Worm (Caenorhabditis elegans) whole organism, young adult: Measurements from ENCODE around the gene skr-14.

ENCODE experiments used
- F10E7.11 ChIP-seq: sonication (generic microtip); optimal IDR thresholded peaks from 2 replicates; lab custom pipeline; 2017; ENCODE audit warnings: mild to moderate bottlenecking, missing genetic modification characterization, moderate library complexity, missing compliant biosample characterization
- F22D6.2 ChIP-seq: sonication (generic microtip); optimal IDR thresholded peaks from 2 replicates; lab custom pipeline; 2016; ENCODE audit warnings: mild to moderate bottlenecking, missing genetic modification characterization, missing compliant biosample characterization
- K12H6.12 ChIP-seq: fragments of 200-800 bp; sonication (Bioruptor generic); optimal IDR thresholded peaks from 2 replicates; lab custom pipeline; 2018; ENCODE audit warnings: mild to moderate bottlenecking, missing genetic modification characterization, missing compliant biosample characterization
- Y53F4B.3 ChIP-seq: fragments of 200-800 bp; sonication (Bioruptor generic); IDR thresholded peaks from 2 replicates; pipeline ENCODE4 v1.3.6; 2022; ENCODE audit warnings: missing genetic modification reagents, missing genetic modification characterization, missing compliant biosample characterization
- Y53G8AR.9 ChIP-seq: fragments of 200-800 bp; sonication (Bioruptor generic); conservative IDR thresholded peaks from 2 replicates; pipeline ENCODE4 v1.3.6; 2022; ENCODE audit warnings: missing genetic modification reagents, missing genetic modification characterization, missing compliant biosample characterization
- Y67H2A.10 ChIP-seq: fragments of 200-800 bp; sonication (Bioruptor generic); conservative IDR thresholded peaks from 2 replicates; pipeline ENCODE4 v1.3.6; 2022; ENCODE audit warnings: missing genetic modification reagents, missing genetic modification characterization, missing compliant biosample characterization
- ama-1 ChIP-seq, 3 experiments: fragments of 150-350 bp in 1 of 3; sonication (generic microtip) in 2 of 3; optimal IDR thresholded peaks; 2 replicates each; lab custom pipeline; 2014 to 2018; ENCODE audit warnings: missing biosample characterization in 2 of 3, missing genetic modification characterization in 2 of 3, missing genetic modification reagents in 2 of 3
- attf-6 ChIP-seq: fragments of 200-800 bp; sonication (Bioruptor generic); IDR thresholded peaks from 2 replicates; pipeline ENCODE4 v1.3.6; 2022; ENCODE audit warnings: missing genetic modification reagents, missing genetic modification characterization, missing compliant biosample characterization
- cebp-1 ChIP-seq, 2 experiments: fragments of 200-800 bp in 1 of 2; sonication (Bioruptor generic) in 1 of 2; sonication (generic microtip) in 1 of 2; IDR thresholded peaks in 1 of 2; optimal IDR thresholded peaks in 1 of 2; 2 replicates each; pipeline versions ENCODE4 v1.3.6 to Lab custom; 2017 to 2022; ENCODE audit warnings: missing compliant biosample characterization in 2 of 2, missing genetic modification characterization in 2 of 2, mild to moderate bottlenecking in 1 of 2, missing genetic modification reagents in 1 of 2, moderate library complexity in 1 of 2
- cebp-2 ChIP-seq: fragments of 200-800 bp; sonication (Bioruptor generic); IDR thresholded peaks from 2 replicates; pipeline ENCODE4 v1.3.6; 2022; ENCODE audit warnings: missing genetic modification characterization, missing compliant biosample characterization
- ceh-79 ChIP-seq: sonication (generic microtip); optimal IDR thresholded peaks from 2 replicates; lab custom pipeline; 2017; ENCODE audit warnings: mild to moderate bottlenecking, missing genetic modification characterization, missing compliant biosample characterization
- ceh-91 ChIP-seq: fragments of 200-800 bp; sonication (Bioruptor generic); IDR thresholded peaks from 2 replicates; pipeline ENCODE4 v1.3.6; 2022; ENCODE audit warnings: missing genetic modification reagents, missing genetic modification characterization, missing compliant biosample characterization
- hlh-26 ChIP-seq: fragments of 200-800 bp; sonication (Bioruptor generic); conservative IDR thresholded peaks from 2 replicates; pipeline ENCODE4 v1.3.6; 2022; ENCODE audit warnings: missing genetic modification reagents, missing genetic modification characterization, missing compliant biosample characterization
- hmg-1.2 ChIP-seq: fragments of 200-800 bp; sonication (Bioruptor generic); IDR thresholded peaks from 2 replicates; pipeline ENCODE4 v1.3.6; 2022; ENCODE audit warnings: missing genetic modification reagents, missing genetic modification characterization, missing compliant biosample characterization
- let-526 ChIP-seq: fragments of 200-800 bp; sonication (Bioruptor generic); IDR thresholded peaks from 2 replicates; pipeline ENCODE4 v1.3.6; 2022; ENCODE audit warnings: missing genetic modification reagents, missing genetic modification characterization, missing compliant biosample characterization
- lin-26 ChIP-seq: fragments of 200-800 bp; sonication (Bioruptor generic); IDR thresholded peaks from 2 replicates; pipeline ENCODE4 v1.3.6; 2022; ENCODE audit warnings: missing genetic modification reagents, missing genetic modification characterization, missing compliant biosample characterization
- lin-40 ChIP-seq: sonication (generic microtip); optimal IDR thresholded peaks from 2 replicates; lab custom pipeline; 2016; ENCODE audit warnings: missing genetic modification characterization, mild to moderate bottlenecking, missing compliant biosample characterization, missing genotype, missing genetic modification reagents
- madf-10 ChIP-seq: sonication (generic microtip); optimal IDR thresholded peaks from 2 replicates; lab custom pipeline; 2016; ENCODE audit warnings: mild to moderate bottlenecking, missing genetic modification characterization, missing compliant biosample characterization
- nfya-1 ChIP-seq: sonication (generic microtip); optimal IDR thresholded peaks from 2 replicates; lab custom pipeline; 2017; ENCODE audit warnings: antibody characterized with exemption, missing compliant biosample characterization, missing genetic modification characterization, borderline replicate concordance; ENCODE audit not compliant: insufficient read depth
- nfya-2 ChIP-seq: fragments of 200-800 bp; sonication (Bioruptor generic); IDR thresholded peaks from 2 replicates; pipeline ENCODE4 v1.3.6; 2022; ENCODE audit warnings: missing genetic modification reagents, missing genetic modification characterization, missing compliant biosample characterization
- nfyb-1 ChIP-seq: fragments of 200-800 bp; sonication (Bioruptor generic); IDR thresholded peaks from 2 replicates; pipeline ENCODE4 v1.3.6; 2022; ENCODE audit warnings: missing genetic modification reagents, missing genetic modification characterization, missing compliant biosample characterization
- nhr-80 ChIP-seq: sonication (generic microtip); optimal IDR thresholded peaks from 2 replicates; lab custom pipeline; 2016; ENCODE audit warnings: missing genetic modification characterization, missing compliant biosample characterization
- nhr-90 ChIP-seq: sonication (generic microtip); optimal IDR thresholded peaks from 2 replicates; lab custom pipeline; 2016; ENCODE audit warnings: missing genotype, mild to moderate bottlenecking, missing genetic modification characterization, missing compliant biosample characterization
- rec-8 ChIP-seq, 2 experiments: sonication (generic microtip); optimal IDR thresholded peaks; 2 replicates each; lab custom pipeline; 2016; ENCODE audit warnings: mild to moderate bottlenecking in 2 of 2, missing genetic modification characterization in 2 of 2, missing genetic modification reagents in 2 of 2, missing genotype in 2 of 2, missing biosample characterization in 1 of 2, missing compliant biosample characterization in 1 of 2, moderate library complexity in 1 of 2
- repo-1 ChIP-seq: sonication (generic microtip); optimal IDR thresholded peaks from 2 replicates; lab custom pipeline; 2017; ENCODE audit warnings: mild to moderate bottlenecking, missing genetic modification characterization, missing compliant biosample characterization
- sdz-38 ChIP-seq: sonication (generic microtip); optimal IDR thresholded peaks from 2 replicates; lab custom pipeline; 2016; ENCODE audit warnings: missing genotype, missing genetic modification characterization, missing compliant biosample characterization
- sea-2 ChIP-seq: fragments of 200-800 bp; sonication (Bioruptor generic); IDR thresholded peaks from 2 replicates; pipeline ENCODE4 v1.3.6; 2022; ENCODE audit warnings: missing genetic modification characterization, missing compliant biosample characterization
- snpc-3.4 ChIP-seq: sonication (generic microtip); optimal IDR thresholded peaks from 2 replicates; lab custom pipeline; 2017; ENCODE audit warnings: missing genetic modification characterization, mild to moderate bottlenecking, missing compliant biosample characterization, antibody characterized with exemption, moderate library complexity, missing genotype, missing genetic modification reagents
- zfh-2 ChIP-seq: fragments of 200-800 bp; sonication (Bioruptor generic); conservative IDR thresholded peaks from 2 replicates; pipeline ENCODE4 v1.3.6; 2022; ENCODE audit warnings: missing genetic modification reagents, missing genetic modification characterization, missing compliant biosample characterization
- ztf-28 ChIP-seq: fragments of 200-800 bp; sonication (Bioruptor generic); IDR thresholded peaks from 2 replicates; pipeline ENCODE4 v1.3.6; 2022; ENCODE audit warnings: missing genetic modification reagents, missing genetic modification characterization, missing compliant biosample characterization
- ztf-6 ChIP-seq: fragments of 200-800 bp; sonication (Bioruptor generic); IDR thresholded peaks from 2 replicates; pipeline ENCODE4 v1.3.6; 2022; ENCODE audit warnings: missing genetic modification reagents, missing genetic modification characterization, missing compliant biosample characterization

Gene skr-14

ce11 chrV:4428202-4428601 lies 6.8 kb upstream of the skr-14 start, which contains the start of gene Y47D7A.11:
Gene Y47D7A.11 (minus strand): TSS chrV:4428302.
- TF ChIP-seq Y67H2A.10 (GFP tag; lab: Robert Waterston, UW) = no peak
- no peak for TF ChIP-seq cebp-2

DNA sequence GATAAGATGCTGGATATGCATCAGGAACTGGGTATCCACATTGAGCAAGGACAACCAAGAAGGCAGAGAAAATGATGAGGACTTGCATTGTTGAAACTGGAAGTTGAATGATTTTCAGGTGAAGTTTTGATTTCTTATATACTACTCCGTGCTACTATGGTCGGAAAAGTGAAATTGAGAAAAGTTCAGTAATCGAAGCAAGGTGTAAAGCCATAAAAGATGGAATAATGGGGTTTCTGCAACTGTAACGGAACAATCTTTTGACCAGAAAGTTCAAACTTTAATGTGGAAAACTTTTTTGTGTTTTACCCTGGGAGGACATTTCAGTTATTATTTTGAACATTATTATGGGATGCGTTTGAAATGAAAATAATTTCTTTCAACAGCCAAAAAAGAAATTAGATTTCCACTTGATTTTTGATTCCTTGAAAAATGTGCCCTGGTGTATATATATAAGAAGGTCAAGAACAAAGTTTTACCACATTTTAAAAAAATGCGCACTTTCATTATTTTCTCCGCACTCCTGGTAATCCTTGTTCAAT lies 2.6 kb upstream of the skr-14 start, which contains the start of the genes Y47D7A.9 and Y47D7A.19:
Gene Y47D7A.9, minus strand, starts transcription at position 101 of the 542 bp plus-strand sequence.
Gene Y47D7A.19, plus strand, starts transcription at position 492 of the 542 bp plus-strand sequence.
- TF ChIP-seq let-526 (GFP tag; lab: Robert Waterston, UW) = no peak
- TF ChIP-seq attf-6 (GFP tag; lab: Robert Waterston, UW) = no peak
- no peak for TF ChIP-seq zfh-2

DNA sequence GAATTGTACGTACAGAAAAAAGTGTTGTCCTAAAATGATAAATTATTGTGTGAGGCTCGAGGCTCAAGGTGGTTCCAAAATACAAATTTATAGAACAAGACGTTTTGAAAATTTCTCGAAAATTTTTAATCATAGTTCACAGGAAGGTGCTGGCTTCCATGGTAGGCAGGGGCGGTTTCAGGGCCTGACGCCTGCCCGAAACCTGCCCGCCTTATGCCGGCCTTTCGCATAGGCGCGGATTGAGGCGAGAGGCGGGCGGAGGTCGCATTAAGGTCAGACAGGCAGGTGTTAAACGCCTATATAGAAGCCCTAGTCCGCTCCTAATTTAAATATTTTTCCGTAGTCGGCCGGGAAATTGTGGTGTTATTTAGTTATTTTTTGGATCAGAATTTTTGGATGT lies 1.7 kb upstream of the skr-14 start:
- TF ChIP-seq zfh-2 (peak; percentile 70), F22D6.2 (tag; lab: Kevin White, UChicago) (no peak), Y53G8AR.9 (GFP tag; lab: Robert Waterston, UW) (no peak), ztf-28 (GFP tag; lab: Robert Waterston, UW) (no peak), lin-26 (GFP tag; lab: Robert Waterston, UW) (peak; percentile 35; the same call in 1 of the 2 replicates), K12H6.12 (tag; lab: Kevin White, UChicago) (no peak)
- TF ChIP-seq, all 124 proteins: peak for 2

DNA sequence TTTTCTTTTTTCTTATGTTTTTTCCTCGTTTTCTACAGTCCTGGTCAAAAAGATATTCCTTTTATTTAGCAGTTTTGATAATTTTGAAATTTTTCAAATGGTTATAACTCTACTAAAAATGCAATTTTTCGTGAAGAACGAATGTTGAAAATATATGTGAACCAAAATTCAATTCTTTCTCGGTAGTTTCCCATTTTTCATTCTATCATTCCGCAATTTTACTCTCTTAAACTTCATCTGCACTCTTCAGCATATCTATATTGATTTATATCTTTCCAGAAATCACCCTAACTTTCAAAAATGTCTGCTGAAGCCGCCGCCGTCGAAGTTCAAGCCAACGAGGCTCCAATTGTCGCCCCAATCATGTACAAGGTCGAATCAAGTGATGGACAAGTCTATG lies 752 bp upstream of the skr-14 start, which contains the start of gene skr-7:
Gene skr-7, plus strand, starts transcription at position 301 of the 400 bp plus-strand sequence.
- TF ChIP-seq madf-10 (no peak), nhr-90 (tag; lab: Kevin White, UChicago) (no peak), ztf-28 (GFP tag; lab: Robert Waterston, UW) (no peak), F10E7.11 (tag; lab: Kevin White, UChicago) (no peak), snpc-3.4 (tag; lab: Kevin White, UChicago) (no peak), hmg-1.2 (GFP tag; lab: Robert Waterston, UW) (no peak), sdz-38 (tag; lab: Kevin White, UChicago) (no peak), Y53F4B.3 (GFP tag; lab: Robert Waterston, UW) (no peak), ama-1 (optimal IDR thresholded peaks at IDR 0.05; lab: Kevin White, UChicago) (no peak), ama-1 (GFP tag; optimal IDR thresholded peaks at IDR 0.05; lab: Kevin White, UChicago) (no peak), nfya-2 (no peak), ceh-91 (GFP tag; lab: Robert Waterston, UW) (no peak), nhr-80 (tag; lab: Kevin White, UChicago) (no peak), sea-2 (GFP tag; lab: Robert Waterston, UW) (no peak), nfyb-1 (no peak), nfya-1 (tag; lab: Kevin White, UChicago) (no peak), hlh-26 (GFP tag; lab: Robert Waterston, UW) (no peak), rec-8 (tag; optimal IDR thresholded peaks at IDR 0.05; lab: Kevin White, UChicago) (no peak), attf-6 (GFP tag; lab: Robert Waterston, UW) (no peak), lin-40 (tag; lab: Kevin White, UChicago) (no peak)

ce11 chrV:4419767-4420322 lies 1.5 kb downstream of the skr-14 start, which contains the start of the genes Y47D7A.7 and Y47D7A.2:
Gene Y47D7A.7 (minus strand): TSS chrV:4419867.
Gene Y47D7A.2 (plus strand): TSS chrV:4420272.
- no peak for TF ChIP-seq attf-6 (GFP tag; lab: Robert Waterston, UW)
- no peak for TF ChIP-seq F22D6.2 (tag; lab: Kevin White, UChicago)
- no peak for TF ChIP-seq cebp-1 (GFP tag; IDR thresholded peaks at IDR 0.05; lab: Robert Waterston, UW)
- no peak for TF ChIP-seq cebp-1 (tag; optimal IDR thresholded peaks at IDR 0.05; lab: Kevin White, UChicago)
- no peak for TF ChIP-seq ztf-6
- TF ChIP-seq ceh-79 (tag; lab: Kevin White, UChicago) = no peak
- no peak for TF ChIP-seq repo-1 (tag; lab: Kevin White, UChicago)
